Fruit fly (Drosophila melanogaster) whole organism, embryonic: ENCODE measurements around the gene Acp29AB.

Source experiments
- Ada2b ChIP-seq: fragments of 200-800 bp; sonication (Bioruptor generic); IDR thresholded peaks from 2 replicates; pipeline ENCODE4 v1.3.6; 2022; ENCODE audit warnings: missing biosample characterization, missing genetic modification characterization
- Awh ChIP-seq: fragments of 200-800 bp; sonication (Bioruptor generic); IDR thresholded peaks from 2 replicates; pipeline ENCODE4, ENCODE4 v1.3.6; 2022; ENCODE audit warnings: missing biosample characterization, missing genetic modification characterization
- Bgb ChIP-seq: fragments of 200-800 bp; sonication (Bioruptor generic); IDR thresholded peaks from 2 replicates; pipeline ENCODE4 v1.3.6; 2022; ENCODE audit warnings: missing biosample characterization, missing genetic modification characterization; ENCODE audit not compliant: partially characterized antibody
- CG10274 ChIP-seq: fragments of 200-800 bp; sonication (Bioruptor generic); optimal IDR thresholded peaks from 3 replicates; lab custom pipeline; 2017; ENCODE audit warnings: missing biosample characterization, mild to moderate bottlenecking, missing genetic modification characterization
- CG11247 ChIP-seq: fragments of 200-800 bp; sonication (Bioruptor generic); IDR thresholded peaks from 2 replicates; pipeline ENCODE4 v1.3.6; 2022; ENCODE audit warnings: missing biosample characterization, missing genetic modification characterization
- CG12155 ChIP-seq: fragments of 200-800 bp; sonication (Bioruptor generic); optimal IDR thresholded peaks from 3 replicates; lab custom pipeline; 2016; ENCODE audit warnings: missing biosample characterization, missing genetic modification characterization
- CG17186 ChIP-seq: fragments of 200-800 bp; sonication (Bioruptor generic); optimal IDR thresholded peaks from 3 replicates; lab custom pipeline; 2017; ENCODE audit warnings: missing biosample characterization, missing genetic modification reagents, missing genetic modification characterization
- CG18764 ChIP-seq: fragments of 200-800 bp; sonication (Bioruptor generic); optimal IDR thresholded peaks from 3 replicates; lab custom pipeline; 2016; ENCODE audit warnings: missing biosample characterization, missing genetic modification characterization
- CG2678 ChIP-seq: fragments of 200-800 bp; sonication (Bioruptor generic); optimal IDR thresholded peaks from 3 replicates; lab custom pipeline; 2019; ENCODE audit warnings: missing biosample characterization, mild to moderate bottlenecking, missing genetic modification characterization, moderate library complexity
- CG2712 ChIP-seq: fragments of 200-800 bp; optimal IDR thresholded peaks from 3 replicates; lab custom pipeline; 2019; ENCODE audit warnings: missing biosample characterization, mild to moderate bottlenecking, missing genetic modification characterization, moderate library complexity
- CG31388 ChIP-seq: fragments of 200-800 bp; sonication (Bioruptor generic); optimal IDR thresholded peaks from 2 replicates; lab custom pipeline; 2016; ENCODE audit warnings: missing biosample characterization, missing genetic modification characterization
- CG3838 ChIP-seq: fragments of 200-800 bp; sonication (Bioruptor generic); optimal IDR thresholded peaks from 3 replicates; lab custom pipeline; 2016; ENCODE audit warnings: missing biosample characterization, missing genetic modification characterization
- CG6813 ChIP-seq: fragments of 200-800 bp; sonication (Bioruptor generic); optimal IDR thresholded peaks from 2 replicates; lab custom pipeline; 2017; ENCODE audit warnings: missing biosample characterization, missing genetic modification characterization, mild to moderate bottlenecking, moderate library complexity, missing genetic modification reagents
- CG7372 ChIP-seq: fragments of 200-800 bp; sonication (Bioruptor generic); IDR thresholded peaks from 2 replicates; pipeline ENCODE4 v1.3.6; 2022; ENCODE audit warnings: missing biosample characterization, missing genetic modification characterization
- CG7745 ChIP-seq: fragments of 200-800 bp; sonication (Bioruptor generic); optimal IDR thresholded peaks from 2 replicates; lab custom pipeline; 2018; ENCODE audit warnings: missing biosample characterization, mild to moderate bottlenecking, missing genetic modification characterization, moderate library complexity
- CG7963 ChIP-seq: fragments of 200-800 bp; sonication (Bioruptor generic); IDR thresholded peaks from 3 replicates; pipeline ENCODE4 v1.3.6; 2022; ENCODE audit warnings: missing biosample characterization, missing genetic modification characterization; ENCODE audit not compliant: partially characterized antibody
- CG8359 ChIP-seq: fragments of 200-800 bp; sonication (Bioruptor generic); optimal IDR thresholded peaks from 2 replicates; lab custom pipeline; 2017; ENCODE audit warnings: missing biosample characterization, mild to moderate bottlenecking, missing genetic modification characterization, borderline replicate concordance
- CG8478 ChIP-seq: fragments of >200 bp; optimal IDR thresholded peaks from 2 replicates; lab custom pipeline; 2018
- CTCF ChIP-seq: fragments of 200-800 bp; sonication (Bioruptor generic); optimal IDR thresholded peaks from 2 replicates; lab custom pipeline; 2017; ENCODE audit warnings: missing biosample characterization, mild to moderate bottlenecking, missing genetic modification characterization, moderate library complexity
- Ets97D ChIP-seq: fragments of 200-800 bp; sonication (Bioruptor generic); optimal IDR thresholded peaks from 3 replicates; lab custom pipeline; 2016; ENCODE audit warnings: missing biosample characterization, missing genetic modification characterization
- Fer1 ChIP-seq: fragments of 200-800 bp; sonication (Bioruptor generic); optimal IDR thresholded peaks from 2 replicates; lab custom pipeline; 2017; ENCODE audit warnings: missing biosample characterization, mild to moderate bottlenecking, missing genetic modification characterization
- GATAe ChIP-seq: fragments of 200-800 bp; sonication (Bioruptor generic); conservative IDR thresholded peaks from 2 replicates; pipeline ENCODE4 v1.3.6; 2022; ENCODE audit warnings: missing biosample characterization, missing genetic modification characterization
- Gug ChIP-seq: fragments of 200-800 bp; sonication (Bioruptor generic); IDR thresholded peaks from 4 replicates; pipeline ENCODE4 v1.3.6; 2022; ENCODE audit warnings: missing biosample characterization, missing genetic modification characterization
- Hey ChIP-seq: fragments of 200-800 bp; sonication (Bioruptor generic); optimal IDR thresholded peaks from 3 replicates; lab custom pipeline; 2018; ENCODE audit warnings: missing biosample characterization, mild to moderate bottlenecking, missing genetic modification characterization
- HmgD ChIP-seq: fragments of 200-800 bp; sonication (Bioruptor generic); optimal IDR thresholded peaks from 3 replicates; lab custom pipeline; 2016; ENCODE audit warnings: missing biosample characterization, missing genetic modification characterization
- MBD-R2 ChIP-seq: fragments of 200-800 bp; sonication (Bioruptor generic); IDR thresholded peaks from 2 replicates; pipeline ENCODE4 v1.3.6; 2022; ENCODE audit warnings: missing biosample characterization, missing genetic modification characterization
- Myb ChIP-seq: fragments of 200-800 bp; sonication (Bioruptor generic); optimal IDR thresholded peaks from 2 replicates; lab custom pipeline; 2016; ENCODE audit warnings: missing biosample characterization, missing genetic modification characterization
- NC2β ChIP-seq: fragments of 200-800 bp; sonication (Bioruptor generic); optimal IDR thresholded peaks from 2 replicates; lab custom pipeline; 2016; ENCODE audit warnings: missing biosample characterization, missing genetic modification characterization
- Nf-YA ChIP-seq: fragments of 200-800 bp; sonication (Bioruptor generic); IDR thresholded peaks from 2 replicates; pipeline ENCODE4 v1.3.6; 2022; ENCODE audit warnings: missing biosample characterization, missing genetic modification characterization
- Pdp1 ChIP-seq, 2 experiments: fragments of 200-800 bp; sonication (Bioruptor generic); optimal IDR thresholded peaks; 3 replicates each; lab custom pipeline; 2016; ENCODE audit warnings: missing biosample characterization in 2 of 2, missing genetic modification characterization in 2 of 2, mild to moderate bottlenecking in 1 of 2, moderate library complexity in 1 of 2
- Sin3A ChIP-seq: fragments of >200 bp; optimal IDR thresholded peaks from 2 replicates; lab custom pipeline; 2018
- Vsx1 ChIP-seq: fragments of 200-800 bp; sonication (Bioruptor generic); optimal IDR thresholded peaks from 2 replicates; lab custom pipeline; 2017; ENCODE audit warnings: missing biosample characterization, mild to moderate bottlenecking, missing genetic modification characterization, missing genetic modification reagents
- YL-1 ChIP-seq: fragments of 200-800 bp; sonication (Bioruptor generic); optimal IDR thresholded peaks from 3 replicates; lab custom pipeline; 2017; ENCODE audit warnings: missing biosample characterization, mild to moderate bottlenecking, missing genetic modification characterization
- ab ChIP-seq: fragments of 200-800 bp; sonication (Bioruptor generic); optimal IDR thresholded peaks from 2 replicates; lab custom pipeline; 2016; ENCODE audit warnings: missing biosample characterization, missing genetic modification characterization
- dpn ChIP-seq, 2 experiments: fragments of 200-800 bp; sonication (Bioruptor generic); optimal IDR thresholded peaks; 3 replicates each; lab custom pipeline; 2016; ENCODE audit warnings: missing biosample characterization in 2 of 2, missing genetic modification characterization in 2 of 2
- fd102C ChIP-seq: fragments of 200-800 bp; sonication (Bioruptor generic); optimal IDR thresholded peaks from 2 replicates; lab custom pipeline; 2018; ENCODE audit warnings: missing biosample characterization, mild to moderate bottlenecking, missing genetic modification characterization, moderate library complexity
- fd96Cb ChIP-seq: fragments of 200-800 bp; sonication (Bioruptor generic); optimal IDR thresholded peaks from 2 replicates; lab custom pipeline; 2018; ENCODE audit warnings: missing biosample characterization, mild to moderate bottlenecking, missing genetic modification characterization, moderate library complexity
- fu2 ChIP-seq: fragments of 200-800 bp; sonication (Bioruptor generic); optimal IDR thresholded peaks from 2 replicates; lab custom pipeline; 2016; ENCODE audit warnings: missing biosample characterization, missing genetic modification characterization
- h ChIP-seq: fragments of >200 bp; optimal IDR thresholded peaks from 2 replicates; lab custom pipeline; 2017
- hth ChIP-seq: fragments of >200 bp; optimal IDR thresholded peaks from 2 replicates; lab custom pipeline; 2017; ENCODE audit warnings: inconsistent platforms
- jumu ChIP-seq: fragments of 200-800 bp; sonication (Bioruptor generic); optimal IDR thresholded peaks from 3 replicates; lab custom pipeline; 2016; ENCODE audit warnings: missing biosample characterization, missing genetic modification characterization
- lab ChIP-seq: fragments of 200-800 bp; sonication (Bioruptor generic); optimal IDR thresholded peaks from 3 replicates; lab custom pipeline; 2017; ENCODE audit warnings: missing biosample characterization, missing genetic modification characterization, mild to moderate bottlenecking, moderate library complexity, missing genetic modification reagents
- lilli ChIP-seq: fragments of 200-800 bp; sonication (Bioruptor generic); optimal IDR thresholded peaks from 3 replicates; lab custom pipeline; 2016; ENCODE audit warnings: missing biosample characterization, missing genetic modification characterization
- lola ChIP-seq, 3 experiments: fragments of >200 bp in 2 of 3; fragments of 200-800 bp in 1 of 3; sonication (Bioruptor generic) in 1 of 3; optimal IDR thresholded peaks; 2 replicates each; lab custom pipeline; 2017 to 2019; ENCODE audit warnings: missing biosample characterization in 3 of 3, missing genetic modification characterization in 3 of 3, mild to moderate bottlenecking in 1 of 3, moderate library complexity in 1 of 3
- mam ChIP-seq: fragments of 200-800 bp; sonication (Bioruptor generic); optimal IDR thresholded peaks from 3 replicates; lab custom pipeline; 2016; ENCODE audit warnings: missing biosample characterization, missing genetic modification characterization
- otp ChIP-seq: fragments of 200-800 bp; sonication (Bioruptor generic); IDR thresholded peaks from 3 replicates; pipeline ENCODE4, ENCODE4 v1.3.6; 2022; ENCODE audit warnings: missing biosample characterization, missing genetic modification characterization
- ranshi ChIP-seq: fragments of 200-800 bp; sonication (Bioruptor generic); IDR thresholded peaks from 2 replicates; pipeline ENCODE4 v1.3.6; 2022; ENCODE audit warnings: missing biosample characterization, missing genetic modification characterization
- ro ChIP-seq: fragments of 200-800 bp; sonication (Bioruptor generic); IDR thresholded peaks from 2 replicates; pipeline ENCODE4 v1.3.6; 2022; ENCODE audit warnings: missing biosample characterization, missing genetic modification characterization
- salm ChIP-seq: fragments of 200-800 bp; sonication (Bioruptor generic); optimal IDR thresholded peaks from 2 replicates; lab custom pipeline; 2018; ENCODE audit warnings: missing biosample characterization, mild to moderate bottlenecking, missing genetic modification characterization
- seq ChIP-seq: fragments of 200-800 bp; sonication (Bioruptor generic); IDR thresholded peaks from 2 replicates; pipeline ENCODE4 v1.3.6; 2022; ENCODE audit warnings: missing biosample characterization, missing genetic modification characterization
- so ChIP-seq: fragments of 200-800 bp; sonication (Bioruptor generic); IDR thresholded peaks from 3 replicates; pipeline ENCODE4 v1.3.6; 2022; ENCODE audit warnings: missing biosample characterization, missing genetic modification characterization
- tll ChIP-seq, 2 experiments: fragments of 200-800 bp in 1 of 2; fragments of >200 bp in 1 of 2; sonication (Bioruptor generic) in 1 of 2; optimal IDR thresholded peaks; 2 replicates each; lab custom pipeline; 2017 to 2019; ENCODE audit warnings: missing biosample characterization in 2 of 2, missing genetic modification characterization in 2 of 2, mild to moderate bottlenecking in 1 of 2, moderate library complexity in 1 of 2
- vvl ChIP-seq: fragments of 200-800 bp; sonication (Bioruptor generic); IDR thresholded peaks from 2 replicates; pipeline ENCODE4 v1.3.6; 2022; ENCODE audit warnings: missing biosample characterization, missing genetic modification characterization

The Acp29AB gene

DNA sequence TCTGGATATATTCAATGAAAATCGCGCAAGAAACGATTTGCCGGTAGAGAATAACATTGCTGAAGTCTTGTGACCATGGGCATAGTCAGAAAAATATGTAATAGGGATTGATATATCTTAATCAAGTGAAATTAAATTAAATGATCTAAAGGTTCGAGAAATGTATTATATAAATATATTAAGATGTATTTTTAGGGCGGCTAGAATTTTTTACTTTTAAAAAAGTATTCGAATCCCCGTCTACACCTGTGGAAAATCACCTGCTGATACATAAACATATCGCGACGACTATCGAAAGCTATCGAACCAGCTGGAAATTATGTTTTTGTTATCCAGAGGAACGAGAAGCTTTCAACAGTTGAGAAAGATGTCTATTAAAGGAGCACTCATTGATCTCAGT is 16.3 kb downstream of the Acp29AB start, which contains the start of the genes CG13390 and CG17294 (continued):
- TF ChIP-seq CG3838 = peak; percentile 96
- peak; percentile 99 for TF ChIP-seq GATAe
- TF ChIP-seq jumu (GFP tag; lab: Kevin White, UChicago) = peak; percentile 91
- TF ChIP-seq CG10274 (GFP tag; lab: Kevin White, UChicago) = peak; percentile 94
- TF ChIP-seq CG17186 = peak; percentile 94
- peak; percentile 58 for TF ChIP-seq CG7963 (GFP tag; lab: Robert Waterston, UW)
- peak; percentile 92 for TF ChIP-seq Hey (tag; lab: Kevin White, UChicago)
- peak; percentile 99 for TF ChIP-seq Gug (GFP tag; lab: Robert Waterston, UW)
- no peak for TF ChIP-seq Sin3A
- peak; percentile 100 for TF ChIP-seq CG7372 (GFP tag; lab: Robert Waterston, UW)
- TF ChIP-seq CG7745 (tag; lab: Kevin White, UChicago) = peak; percentile 89
- TF ChIP-seq Vsx1 (GFP tag; lab: Kevin White, UChicago) = peak; percentile 98
- TF ChIP-seq CG31388 (GFP tag; lab: Kevin White, UChicago) = peak; percentile 99
- peak; percentile 96 to 100 for TF ChIP-seq dpn (GFP tag; optimal IDR thresholded peaks at IDR 0.05; lab: Kevin White, UChicago)
- TF ChIP-seq Nf-YA (GFP tag; lab: Robert Waterston, UW) = peak; percentile 99
- peak; percentile 99 for TF ChIP-seq CG11247 (GFP tag; lab: Robert Waterston, UW)
- TF ChIP-seq salm (tag; lab: Kevin White, UChicago) = peak; percentile 99
- TF ChIP-seq mam = peak; percentile 97
- TF ChIP-seq so (GFP tag; lab: Robert Waterston, UW) = peak; percentile 100
- TF ChIP-seq Pdp1 (GFP tag; optimal IDR thresholded peaks at IDR 0.05; lab: Kevin White, UChicago) = peak; percentile 96 to 97
- TF ChIP-seq Myb (GFP tag; lab: Kevin White, UChicago) = peak; percentile 69
- peak; percentile 100 for TF ChIP-seq Ada2b (GFP tag; lab: Robert Waterston, UW)
- TF ChIP-seq HmgD (GFP tag; lab: Kevin White, UChicago) = peak; percentile 10
- no peak for TF ChIP-seq CG8478 (lab: Kevin White, UChicago)
- peak; percentile 100 for TF ChIP-seq ranshi (GFP tag; lab: Robert Waterston, UW)
- peak; percentile 100 for TF ChIP-seq vvl (GFP tag; lab: Robert Waterston, UW)
- TF ChIP-seq Awh (GFP tag; lab: Robert Waterston, UW) = peak; percentile 100
- TF ChIP-seq CG2678 = peak; percentile 100
- no peak for TF ChIP-seq hth (lab: Kevin White, UChicago)
- TF ChIP-seq fu2 = peak; percentile 86
- TF ChIP-seq NC2β (GFP tag; lab: Kevin White, UChicago) = peak; percentile 90
- TF ChIP-seq otp = peak; percentile 99
- peak; percentile 99 for TF ChIP-seq ro
- TF ChIP-seq CG2712 (tag; lab: Kevin White, UChicago) = peak; percentile 100
- peak; percentile 100 for TF ChIP-seq fd96Cb (tag; lab: Kevin White, UChicago)
- peak in 1 of 3 experiments; percentile 99 for TF ChIP-seq lola (GFP tag; optimal IDR thresholded peaks at IDR 0.05; lab: Kevin White, UChicago)
- TF ChIP-seq CTCF (GFP tag; lab: Kevin White, UChicago) = peak; percentile 79
- TF ChIP-seq fd102C (GFP tag; lab: Kevin White, UChicago) = peak; percentile 89
- TF ChIP-seq h = no peak
- peak; percentile 76 for TF ChIP-seq ab (GFP tag; lab: Kevin White, UChicago)
- TF ChIP-seq tll (GFP tag; optimal IDR thresholded peaks at IDR 0.05; lab: Kevin White, UChicago) = peak in 1 of 2 experiments; percentile 84
- TF ChIP-seq Ets97D (GFP tag; lab: Kevin White, UChicago) = peak; percentile 90
- peak; percentile 99 for TF ChIP-seq CG12155 (GFP tag; lab: Kevin White, UChicago)
- TF ChIP-seq CG18764 = peak; percentile 99
- peak; percentile 99 for TF ChIP-seq CG6813 (GFP tag; lab: Kevin White, UChicago)
- peak; percentile 100 for TF ChIP-seq Fer1 (GFP tag; lab: Kevin White, UChicago)
- TF ChIP-seq YL-1 (GFP tag; lab: Kevin White, UChicago) = peak; percentile 99
- TF ChIP-seq Bgb (GFP tag; lab: Robert Waterston, UW) = peak; percentile 71
- peak; percentile 95 for TF ChIP-seq CG8359 (GFP tag; lab: Kevin White, UChicago)
- TF ChIP-seq seq (GFP tag; lab: Robert Waterston, UW) = peak; percentile 99
- TF ChIP-seq lab (GFP tag; lab: Kevin White, UChicago) = peak; percentile 100
- TF ChIP-seq lilli (GFP tag; lab: Kevin White, UChicago) = peak; percentile 99
- peak; percentile 100 for TF ChIP-seq MBD-R2
